Fruit fly (Drosophila melanogaster) whole organism: ENCODE results near the gene CG31909.

Experiments
- CG8478 ChIP-seq: fragments of >200 bp; optimal IDR thresholded peaks from 2 replicates; lab custom pipeline; 2018; ENCODE audit warnings: inconsistent platforms
- Dll ChIP-seq: fragments of >200 bp; optimal IDR thresholded peaks from 2 replicates; lab custom pipeline; 2017
- EcR ChIP-seq, 2 experiments: fragments of >200 bp; optimal IDR thresholded peaks; 2 replicates each; lab custom pipeline; 2017; ENCODE audit warnings: missing biosample characterization in 2 of 2, missing genetic modification characterization in 2 of 2, missing genetic modification reagents in 2 of 2
- pan ChIP-seq: fragments of >200 bp; optimal IDR thresholded peaks from 2 replicates; lab custom pipeline; 2017
- psq ChIP-seq: fragments of >200 bp; optimal IDR thresholded peaks from 2 replicates; lab custom pipeline; 2017
- usp ChIP-seq: fragments of >200 bp; optimal IDR thresholded peaks from 2 replicates; lab custom pipeline; 2017; ENCODE audit warnings: missing biosample characterization, missing genetic modification characterization, mixed read lengths

- TF ChIP-seq usp (GFP tag; lab: Kevin White, UChicago): no peak
- TF ChIP-seq EcR (GFP tag; optimal IDR thresholded peaks at IDR 0.05; lab: Kevin White, UChicago): no peak
- no peak for TF ChIP-seq CG8478 (lab: Kevin White, UChicago)
- TF ChIP-seq pan (lab: Kevin White, UChicago): no peak
- TF ChIP-seq psq (lab: Kevin White, UChicago): no peak
- no peak for TF ChIP-seq Dll (lab: Kevin White, UChicago)
These were observed 15.0 kb upstream of the CG31909 start for dm6 chr2L:7242240-7242793.
